Worm (Caenorhabditis elegans) whole organism, young adult: ENCODE results near the gene C18D4.12.

Source experiments
- B0261.1 ChIP-seq: sonication (generic microtip); optimal IDR thresholded peaks from 2 replicates; lab custom pipeline; 2016; ENCODE audit warnings: mild to moderate bottlenecking, missing genetic modification characterization, moderate library complexity, missing compliant biosample characterization
- C06A6.2 ChIP-seq: fragments of 200-800 bp; sonication (Bioruptor generic); conservative IDR thresholded peaks from 2 replicates; pipeline ENCODE4 v1.3.6; 2022; ENCODE audit warnings: missing genetic modification characterization, missing compliant biosample characterization
- D2030.7 ChIP-seq: fragments of 200-800 bp; sonication (Bioruptor generic); IDR thresholded peaks from 2 replicates; pipeline ENCODE4 v1.3.6; 2022; ENCODE audit warnings: missing genetic modification reagents, missing genetic modification characterization, missing compliant biosample characterization
- F10E7.11 ChIP-seq: sonication (generic microtip); optimal IDR thresholded peaks from 2 replicates; lab custom pipeline; 2017; ENCODE audit warnings: mild to moderate bottlenecking, missing genetic modification characterization, moderate library complexity, missing compliant biosample characterization
- T07F8.4 ChIP-seq: sonication (generic microtip); optimal IDR thresholded peaks from 2 replicates; lab custom pipeline; 2016; ENCODE audit warnings: mild to moderate bottlenecking, missing genetic modification characterization, moderate library complexity, missing compliant biosample characterization
- Y95B8A.8 ChIP-seq: fragments of 200-800 bp; sonication (Bioruptor generic); IDR thresholded peaks from 2 replicates; pipeline ENCODE4 v1.3.6; 2022; ENCODE audit warnings: missing genetic modification reagents, missing genetic modification characterization, missing compliant biosample characterization
- aptf-2 ChIP-seq: fragments of 200-800 bp; sonication (Bioruptor generic); conservative IDR thresholded peaks from 2 replicates; pipeline ENCODE4 v1.3.6; 2022; ENCODE audit warnings: missing genetic modification reagents, missing genetic modification characterization, missing compliant biosample characterization
- attf-3 ChIP-seq: fragments of 200-800 bp; sonication (Bioruptor generic); conservative IDR thresholded peaks from 2 replicates; pipeline ENCODE4 v1.3.6; 2022; ENCODE audit warnings: missing genetic modification reagents, missing genetic modification characterization, missing compliant biosample characterization
- attf-6 ChIP-seq: fragments of 200-800 bp; sonication (Bioruptor generic); IDR thresholded peaks from 2 replicates; pipeline ENCODE4 v1.3.6; 2022; ENCODE audit warnings: missing genetic modification reagents, missing genetic modification characterization, missing compliant biosample characterization
- bed-2 ChIP-seq: fragments of 200-800 bp; sonication (Bioruptor generic); IDR thresholded peaks from 2 replicates; pipeline ENCODE4 v1.3.6; 2022; ENCODE audit warnings: missing genetic modification reagents, missing genetic modification characterization, missing compliant biosample characterization
- ccch-3 ChIP-seq: fragments of 200-800 bp; sonication (Bioruptor generic); optimal IDR thresholded peaks from 2 replicates; lab custom pipeline; 2018; ENCODE audit warnings: mild to moderate bottlenecking, missing genetic modification characterization, missing compliant biosample characterization
- cebp-2 ChIP-seq: fragments of 200-800 bp; sonication (Bioruptor generic); IDR thresholded peaks from 2 replicates; pipeline ENCODE4 v1.3.6; 2022; ENCODE audit warnings: missing genetic modification characterization, missing compliant biosample characterization
- ceh-100 ChIP-seq: fragments of 200-800 bp; sonication (Bioruptor generic); IDR thresholded peaks from 2 replicates; pipeline ENCODE4 v1.3.6; 2022; ENCODE audit warnings: missing genetic modification reagents, missing genetic modification characterization, missing compliant biosample characterization
- ceh-40 ChIP-seq: fragments of 200-800 bp; sonication (Bioruptor generic); IDR thresholded peaks from 2 replicates; pipeline ENCODE4 v1.3.6; 2022; ENCODE audit warnings: missing genetic modification characterization, missing compliant biosample characterization
- die-1 ChIP-seq: sonication (generic microtip); optimal IDR thresholded peaks from 2 replicates; lab custom pipeline; 2016; ENCODE audit warnings: missing genotype, mild to moderate bottlenecking, missing genetic modification characterization, missing compliant biosample characterization
- dox-1 ChIP-seq: fragments of 200-800 bp; sonication (Bioruptor generic); IDR thresholded peaks from 2 replicates; pipeline ENCODE4 v1.3.6; 2022; ENCODE audit warnings: missing genetic modification reagents, missing genetic modification characterization, missing compliant biosample characterization
- dpl-1 ChIP-seq: fragments of 150-350 bp; optimal IDR thresholded peaks from 2 replicates; lab custom pipeline; 2014; ENCODE audit warnings: missing biosample characterization, missing genetic modification reagents, missing genetic modification characterization
- egl-44 ChIP-seq: fragments of 200-800 bp; sonication (Bioruptor generic); IDR thresholded peaks from 2 replicates; pipeline ENCODE4 v1.3.6; 2022; ENCODE audit warnings: missing genetic modification reagents, missing genetic modification characterization, missing compliant biosample characterization
- egrh-3 ChIP-seq: fragments of 200-800 bp; sonication (Bioruptor generic); IDR thresholded peaks from 2 replicates; pipeline ENCODE4 v1.3.6; 2022; ENCODE audit warnings: missing genetic modification reagents, missing genetic modification characterization, missing compliant biosample characterization
- fkh-3 ChIP-seq: sonication (generic microtip); optimal IDR thresholded peaks from 2 replicates; lab custom pipeline; 2016; ENCODE audit warnings: mild to moderate bottlenecking, missing genetic modification characterization, missing compliant biosample characterization
- hlh-12 ChIP-seq: sonication (generic microtip); optimal IDR thresholded peaks from 2 replicates; lab custom pipeline; 2016; ENCODE audit warnings: missing genetic modification characterization, missing compliant biosample characterization
- hlh-26 ChIP-seq: fragments of 200-800 bp; sonication (Bioruptor generic); conservative IDR thresholded peaks from 2 replicates; pipeline ENCODE4 v1.3.6; 2022; ENCODE audit warnings: missing genetic modification reagents, missing genetic modification characterization, missing compliant biosample characterization
- hmg-1.2 ChIP-seq: fragments of 200-800 bp; sonication (Bioruptor generic); IDR thresholded peaks from 2 replicates; pipeline ENCODE4 v1.3.6; 2022; ENCODE audit warnings: missing genetic modification reagents, missing genetic modification characterization, missing compliant biosample characterization
- hmg-20 ChIP-seq: fragments of 200-800 bp; sonication (Bioruptor generic); IDR thresholded peaks from 2 replicates; pipeline ENCODE4 v1.3.6; 2022; ENCODE audit warnings: missing genetic modification reagents, missing genetic modification characterization, missing compliant biosample characterization
- lag-1 ChIP-seq: fragments of 200-800 bp; sonication (Bioruptor generic); IDR thresholded peaks from 2 replicates; pipeline ENCODE4 v1.3.6; 2022; ENCODE audit warnings: missing genetic modification reagents, missing genetic modification characterization, missing compliant biosample characterization
- lin-26 ChIP-seq: fragments of 200-800 bp; sonication (Bioruptor generic); IDR thresholded peaks from 2 replicates; pipeline ENCODE4 v1.3.6; 2022; ENCODE audit warnings: missing genetic modification reagents, missing genetic modification characterization, missing compliant biosample characterization
- lin-35 ChIP-seq, 3 experiments: fragments of 150-350 bp in 2 of 3; sonication (generic microtip) in 1 of 3; optimal IDR thresholded peaks; 2 replicates each; lab custom pipeline; 2014 to 2018; ENCODE audit warnings: missing biosample characterization in 3 of 3, missing genetic modification characterization in 3 of 3, missing genetic modification reagents in 3 of 3
- lsy-27 ChIP-seq: sonication (generic microtip); optimal IDR thresholded peaks from 2 replicates; lab custom pipeline; 2017; ENCODE audit warnings: missing genetic modification characterization, mild to moderate bottlenecking, missing compliant biosample characterization, antibody characterized with exemption, missing genotype, borderline replicate concordance; ENCODE audit not compliant: insufficient read depth
- mxl-1 ChIP-seq: sonication (generic microtip); optimal IDR thresholded peaks from 2 replicates; lab custom pipeline; 2016; ENCODE audit warnings: missing genetic modification characterization, missing compliant biosample characterization
- nfya-1 ChIP-seq: sonication (generic microtip); optimal IDR thresholded peaks from 2 replicates; lab custom pipeline; 2017; ENCODE audit warnings: antibody characterized with exemption, missing compliant biosample characterization, missing genetic modification characterization, borderline replicate concordance; ENCODE audit not compliant: insufficient read depth
- nfya-2 ChIP-seq: fragments of 200-800 bp; sonication (Bioruptor generic); IDR thresholded peaks from 2 replicates; pipeline ENCODE4 v1.3.6; 2022; ENCODE audit warnings: missing genetic modification reagents, missing genetic modification characterization, missing compliant biosample characterization
- nfyb-1 ChIP-seq: fragments of 200-800 bp; sonication (Bioruptor generic); IDR thresholded peaks from 2 replicates; pipeline ENCODE4 v1.3.6; 2022; ENCODE audit warnings: missing genetic modification reagents, missing genetic modification characterization, missing compliant biosample characterization
- nhr-120 ChIP-seq: fragments of 200-800 bp; sonication (Bioruptor generic); IDR thresholded peaks from 2 replicates; pipeline ENCODE4 v1.3.6; 2022; ENCODE audit warnings: missing genetic modification characterization, missing compliant biosample characterization
- nhr-80 ChIP-seq: sonication (generic microtip); optimal IDR thresholded peaks from 2 replicates; lab custom pipeline; 2016; ENCODE audit warnings: missing genetic modification characterization, missing compliant biosample characterization
- pbrm-1 ChIP-seq: fragments of 200-800 bp; sonication (Bioruptor generic); IDR thresholded peaks from 2 replicates; pipeline ENCODE4 v1.3.6; 2022; ENCODE audit warnings: missing genetic modification reagents, missing genetic modification characterization, missing compliant biosample characterization
- rec-8 ChIP-seq, 2 experiments: sonication (generic microtip); optimal IDR thresholded peaks; 2 replicates each; lab custom pipeline; 2016; ENCODE audit warnings: mild to moderate bottlenecking in 2 of 2, missing genetic modification characterization in 2 of 2, missing genetic modification reagents in 2 of 2, missing genotype in 2 of 2, missing biosample characterization in 1 of 2, missing compliant biosample characterization in 1 of 2, moderate library complexity in 1 of 2
- rpc-1 ChIP-seq, 2 experiments: fragments of 150-350 bp in 1 of 2; sonication (generic microtip) in 1 of 2; optimal IDR thresholded peaks; 2 replicates each; lab custom pipeline; 2014 to 2018; ENCODE audit warnings: missing biosample characterization in 1 of 2, missing genetic modification characterization in 1 of 2, missing genetic modification reagents in 1 of 2, missing genotype in 1 of 2
- sea-2 ChIP-seq: fragments of 200-800 bp; sonication (Bioruptor generic); IDR thresholded peaks from 2 replicates; pipeline ENCODE4 v1.3.6; 2022; ENCODE audit warnings: missing genetic modification characterization, missing compliant biosample characterization
- snpc-4 ChIP-seq, 5 experiments: fragments of 150-350 bp in 1 of 5; sonication (generic microtip) in 4 of 5; optimal IDR thresholded peaks; 2 replicates each; lab custom pipeline; 2014 to 2018; ENCODE audit warnings: missing genetic modification characterization in 5 of 5, missing biosample characterization in 3 of 5, antibody characterized with exemption in 2 of 5, mild to moderate bottlenecking in 2 of 5, missing compliant biosample characterization in 2 of 5, missing genotype in 2 of 5, moderate library complexity in 2 of 5, missing genetic modification reagents in 1 of 5
- tbp1 ChIP-seq: fragments of 200-800 bp; sonication (Bioruptor generic); optimal IDR thresholded peaks from 2 replicates; lab custom pipeline; 2018; ENCODE audit warnings: mild to moderate bottlenecking, missing genetic modification characterization, missing compliant biosample characterization
- unc-62 ChIP-seq: fragments of 150-350 bp; optimal IDR thresholded peaks from 2 replicates; lab custom pipeline; 2014; ENCODE audit warnings: missing biosample characterization, missing genetic modification reagents, missing genetic modification characterization
- zfh-2 ChIP-seq: fragments of 200-800 bp; sonication (Bioruptor generic); conservative IDR thresholded peaks from 2 replicates; pipeline ENCODE4 v1.3.6; 2022; ENCODE audit warnings: missing genetic modification reagents, missing genetic modification characterization, missing compliant biosample characterization
- ztf-25 ChIP-seq: fragments of 200-800 bp; sonication (Bioruptor generic); IDR thresholded peaks from 2 replicates; pipeline ENCODE4 v1.3.6; 2022; ENCODE audit warnings: missing genetic modification reagents, missing genetic modification characterization, missing compliant biosample characterization
- ztf-28 ChIP-seq: fragments of 200-800 bp; sonication (Bioruptor generic); IDR thresholded peaks from 2 replicates; pipeline ENCODE4 v1.3.6; 2022; ENCODE audit warnings: missing genetic modification reagents, missing genetic modification characterization, missing compliant biosample characterization

The C18D4.12 gene

DNA sequence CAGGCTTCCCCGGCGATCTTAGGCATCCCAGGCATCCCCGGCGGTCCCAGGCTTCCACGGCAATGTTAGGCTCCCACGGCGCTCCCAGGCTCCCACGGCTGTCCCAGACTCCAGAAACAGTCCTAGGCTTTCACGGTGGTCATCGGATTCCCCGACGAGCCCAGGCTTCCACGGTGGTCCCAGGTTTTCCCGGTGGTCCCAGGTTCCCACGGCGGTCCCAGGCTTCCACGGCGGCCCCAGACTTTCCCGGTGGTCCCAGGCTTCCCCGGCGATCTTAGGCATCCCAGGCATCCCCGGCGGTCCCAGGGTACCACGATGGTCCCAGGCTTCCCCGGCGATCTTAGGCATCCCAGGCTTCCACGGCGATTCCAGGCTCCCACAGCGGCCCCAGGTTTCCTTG, 18.2 kb upstream of the C18D4.12 start:
- TF ChIP-seq egrh-3 (GFP tag; lab: Robert Waterston, UW): peak; percentile 96
- TF ChIP-seq cebp-2 (GFP tag; lab: Robert Waterston, UW): 0 out of 2 replicates have a peak, but pooled peaks have one; percentile 32
- 0 out of 2 replicates have a peak, but pooled peaks have one; percentile 54 for TF ChIP-seq lin-26 (GFP tag; lab: Robert Waterston, UW)
- no peak for TF ChIP-seq Y95B8A.8 (GFP tag; lab: Robert Waterston, UW)
- TF ChIP-seq ztf-28: no peak
- TF ChIP-seq zfh-2 (GFP tag; lab: Robert Waterston, UW): peak; percentile 97
- TF ChIP-seq, all 124 proteins: peak for 4

DNA sequence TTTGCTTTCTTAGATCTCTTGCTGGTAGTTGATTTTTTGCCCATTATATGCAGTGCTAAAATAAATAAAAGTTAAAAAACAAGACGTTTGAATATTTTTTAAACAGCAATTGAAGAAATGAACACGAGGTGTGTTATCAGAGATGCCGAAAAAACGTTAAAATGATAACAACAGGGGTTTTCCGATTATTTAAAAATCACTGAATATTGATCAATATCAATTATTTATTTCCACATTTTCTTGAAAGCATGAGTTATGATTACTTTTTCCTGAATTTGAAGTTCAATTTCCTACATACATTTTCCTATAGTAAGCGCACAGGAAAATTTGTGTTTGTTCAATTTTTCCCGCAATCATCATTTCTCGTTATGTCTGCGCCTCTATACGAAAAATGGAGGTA, 16.5 kb upstream of the C18D4.12 start:
- TF ChIP-seq nfya-1 (no peak), lin-35 (GFP tag; optimal IDR thresholded peaks at IDR 0.05; lab: Kevin White, UChicago) (no peak), C06A6.2 (GFP tag; lab: Robert Waterston, UW) (no peak), nhr-80 (tag; lab: Kevin White, UChicago) (peak; percentile 57), ccch-3 (GFP tag; lab: Kevin White, UChicago) (no peak)

DNA sequence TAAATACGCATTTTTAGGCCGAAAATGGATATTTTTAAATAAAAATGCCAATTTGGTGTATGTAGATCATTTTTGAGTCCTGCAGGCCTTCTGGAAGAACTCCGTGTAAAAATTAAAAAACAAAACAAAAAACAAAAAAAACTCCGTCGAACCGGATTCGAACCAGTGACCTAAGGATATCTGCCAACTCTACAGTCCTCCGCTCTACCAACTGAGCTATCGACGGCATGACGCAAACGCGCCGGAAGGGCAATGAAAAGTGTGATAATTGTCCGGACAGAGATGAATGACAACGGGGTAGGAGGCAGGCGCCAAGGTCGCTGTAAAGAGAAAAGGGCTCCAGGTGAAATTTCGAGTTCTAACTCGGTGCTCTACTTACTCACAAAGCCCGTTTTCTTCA, 11.9 kb upstream of the C18D4.12 start:
- TF ChIP-seq pbrm-1 (peak; percentile 56; the same call in 1 of the 2 replicates), ztf-25 (GFP tag; lab: Robert Waterston, UW) (0 out of 2 replicates have a peak, but pooled peaks have one; percentile 57), F10E7.11 (tag; lab: Kevin White, UChicago) (no peak), C06A6.2 (GFP tag; lab: Robert Waterston, UW) (no peak), ceh-100 (GFP tag; lab: Robert Waterston, UW) (no peak), hmg-1.2 (GFP tag; lab: Robert Waterston, UW) (peak; percentile 55), T07F8.4 (tag; lab: Kevin White, UChicago) (no peak), ceh-40 (GFP tag; lab: Robert Waterston, UW) (no peak), nhr-120 (0 out of 2 replicates have a peak, but pooled peaks have one; percentile 67), fkh-3 (tag; lab: Kevin White, UChicago) (no peak), sea-2 (GFP tag; lab: Robert Waterston, UW) (no peak), hlh-12 (tag; lab: Kevin White, UChicago) (no peak), lsy-27 (tag; lab: Kevin White, UChicago) (no peak), unc-62 (GFP tag; lab: Kevin White, UChicago) (no peak), lag-1 (GFP tag; lab: Robert Waterston, UW) (no peak), B0261.1 (tag; lab: Kevin White, UChicago) (peak; percentile 80), rec-8 (tag; optimal IDR thresholded peaks at IDR 0.05; lab: Kevin White, UChicago) (peak; percentile 22 to 35), nfyb-1 (GFP tag; lab: Robert Waterston, UW) (no peak), die-1 (tag; lab: Kevin White, UChicago) (peak; percentile 68), lin-26 (GFP tag; lab: Robert Waterston, UW) (peak; percentile 69), mxl-1 (no peak), snpc-4 (GFP tag; optimal IDR thresholded peaks at IDR 0.05; lab: Kevin White, UChicago) (no peak), snpc-4 (tag; optimal IDR thresholded peaks at IDR 0.05; lab: Kevin White, UChicago) (peak in 2 of 4 experiments; percentile 45 to 75), attf-6 (GFP tag; lab: Robert Waterston, UW) (peak; percentile 78), hlh-26 (GFP tag; lab: Robert Waterston, UW) (no peak), tbp1 (GFP tag; lab: Kevin White, UChicago) (peak; percentile 90), dox-1 (GFP tag; lab: Robert Waterston, UW) (peak; percentile 43; the same call in 1 of the 2 replicates), hmg-20 (GFP tag; lab: Robert Waterston, UW) (0 out of 2 replicates have a peak, but pooled peaks have one; percentile 20), attf-3 (no peak), bed-2 (GFP tag; lab: Robert Waterston, UW) (no peak), egl-44 (GFP tag; lab: Robert Waterston, UW) (no peak), rpc-1 (optimal IDR thresholded peaks at IDR 0.05; lab: Kevin White, UChicago) (peak; percentile 63), rpc-1 (tag; optimal IDR thresholded peaks at IDR 0.05; lab: Kevin White, UChicago) (peak; percentile 82), nfya-2 (no peak), aptf-2 (GFP tag; lab: Robert Waterston, UW) (0 out of 2 replicates have a peak, but pooled peaks have one; percentile 22), dpl-1 (no peak), D2030.7 (GFP tag; lab: Robert Waterston, UW) (0 out of 2 replicates have a peak, but pooled peaks have one; percentile 18)
